Fruit fly (Drosophila melanogaster) Kc167 (cell line): Measurements from ENCODE around the gene CG32099.

Source experiments
- Myc ChIP-seq: fragments of >200 bp; optimal IDR thresholded peaks from 2 replicates; lab custom pipeline; 2017; ENCODE audit warnings: missing external identifiers
- insv ChIP-seq: fragments of >200 bp; optimal IDR thresholded peaks from 3 replicates; lab custom pipeline; 2018; ENCODE audit warnings: missing external identifiers
- psq ChIP-seq: fragments of >200 bp; optimal IDR thresholded peaks from 2 replicates; lab custom pipeline; 2017; ENCODE audit warnings: missing external identifiers

dm6 chr3L:12190433-12190832 is 41.4 kb downstream of the CG32099 start, which contains the start of gene Est-P:
- no peak for TF ChIP-seq psq (lab: Kevin White, UChicago)
- TF ChIP-seq Myc: no peak
- TF ChIP-seq insv (lab: Kevin White, UChicago): no peak
